Worm (Caenorhabditis elegans) whole organism, L3 larva: ENCODE measurements around the gene W03C9.2.

Experiments used
- ceh-28 ChIP-seq: fragments of 150-350 bp; optimal IDR thresholded peaks from 2 replicates; lab custom pipeline; 2014; ENCODE audit warnings: missing biosample characterization, missing genetic modification reagents, missing genetic modification characterization
- egl-27 ChIP-seq: sonication (generic microtip); optimal IDR thresholded peaks from 4 replicates; lab custom pipeline; 2017; ENCODE audit warnings: missing biosample characterization, missing genetic modification reagents, missing genetic modification characterization
- elt-1 ChIP-seq: fragments of 150-350 bp; optimal IDR thresholded peaks from 2 replicates; lab custom pipeline; 2014; ENCODE audit warnings: missing biosample characterization, missing genetic modification characterization
- lin-39 ChIP-seq: fragments of 150-350 bp; optimal IDR thresholded peaks from 2 replicates; lab custom pipeline; 2018; ENCODE audit warnings: missing biosample characterization, missing genetic modification reagents, missing genetic modification characterization
- mml-1 ChIP-seq: fragments of 150-350 bp; sonication (generic microtip); optimal IDR thresholded peaks from 3 replicates; lab custom pipeline; 2014; ENCODE audit warnings: missing biosample characterization, missing genetic modification characterization
- nhr-237 ChIP-seq: fragments of 150-350 bp; optimal IDR thresholded peaks from 2 replicates; lab custom pipeline; 2014; ENCODE audit warnings: missing biosample characterization, missing genetic modification characterization
- nhr-67 ChIP-seq: fragments of 150-350 bp; optimal IDR thresholded peaks from 2 replicates; lab custom pipeline; 2014; ENCODE audit warnings: missing biosample characterization, missing genetic modification characterization
- snpc-4 ChIP-seq: fragments of 150-350 bp; optimal IDR thresholded peaks from 2 replicates; lab custom pipeline; 2014; ENCODE audit warnings: missing biosample characterization, missing genetic modification characterization
- tbx-2 ChIP-seq: sonication (generic microtip); optimal IDR thresholded peaks from 2 replicates; lab custom pipeline; 2016; ENCODE audit warnings: mild to moderate bottlenecking, missing genetic modification characterization, missing compliant biosample characterization
- ztf-4 ChIP-seq: fragments of 150-350 bp; optimal IDR thresholded peaks from 2 replicates; lab custom pipeline; 2014; ENCODE audit warnings: missing biosample characterization, missing genetic modification characterization

Gene W03C9.2

ce11 chrII:12008772-12009171 is 46.6 kb downstream of the W03C9.2 start, which contains the start of gene glb-29:
glb-29 (plus strand) TSS chrII:12009072.
- TF ChIP-seq elt-1 (tag; lab: Kevin White, UChicago) (no peak), mml-1 (tag; lab: Kevin White, UChicago) (no peak), snpc-4 (tag; lab: Kevin White, UChicago) (no peak), tbx-2 (tag; lab: Kevin White, UChicago) (no peak), ceh-28 (tag; lab: Kevin White, UChicago) (no peak), ztf-4 (no peak), lin-39 (tag; lab: Kevin White, UChicago) (no peak), nhr-237 (no peak), egl-27 (no peak), nhr-67 (no peak)
- TF ChIP-seq, all 47 proteins: peak for 0
